Worm (Caenorhabditis elegans) whole organism, L2 larva: ENCODE measurements around the gene Y7A5A.9.

ENCODE experiments used
- R02D3.7 ChIP-seq: fragments of 150-350 bp; optimal IDR thresholded peaks from 2 replicates; lab custom pipeline; 2014; ENCODE audit warnings: missing biosample characterization, missing genetic modification characterization
- ama-1 ChIP-seq: fragments of 150-350 bp; optimal IDR thresholded peaks from 2 replicates; lab custom pipeline; 2018; ENCODE audit warnings: inconsistent platforms
- nhr-23 ChIP-seq: fragments of 150-350 bp; optimal IDR thresholded peaks from 2 replicates; lab custom pipeline; 2014; ENCODE audit warnings: missing biosample characterization, missing genetic modification reagents, missing genetic modification characterization
- nhr-237 ChIP-seq: fragments of 150-350 bp; optimal IDR thresholded peaks from 2 replicates; lab custom pipeline; 2014; ENCODE audit warnings: missing biosample characterization, missing genetic modification characterization
- unc-55 ChIP-seq: fragments of 150-350 bp; sonication (generic microtip); optimal IDR thresholded peaks from 3 replicates; lab custom pipeline; 2014; ENCODE audit warnings: missing biosample characterization, missing genetic modification reagents, missing genetic modification characterization
- ztf-1 ChIP-seq: fragments of 200-800 bp; sonication (Bioruptor generic); conservative IDR thresholded peaks from 2 replicates; pipeline ENCODE4 v1.3.6; 2022; ENCODE audit warnings: missing genetic modification characterization, missing compliant biosample characterization

DNA sequence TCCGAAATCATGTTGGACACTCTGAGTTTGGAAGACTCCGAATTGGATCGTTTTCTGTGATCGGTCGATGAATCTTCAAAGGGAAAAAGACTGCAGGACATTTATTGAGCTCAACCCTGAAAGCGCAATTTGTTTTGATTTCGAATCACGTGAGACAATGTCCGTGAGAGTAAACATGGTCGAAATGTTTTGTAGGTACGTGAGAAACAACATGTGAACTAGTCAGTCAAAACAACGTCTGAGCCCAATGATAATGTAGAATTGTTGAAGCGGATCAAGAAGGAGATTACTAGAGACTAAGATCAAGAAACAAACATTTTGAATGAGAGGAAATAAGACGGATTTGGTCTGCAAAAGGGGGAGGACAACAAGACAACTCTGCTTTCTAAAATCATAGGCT, 22.9 kb upstream of the Y7A5A.9 start, which contains the start of gene Y7A5A.7:
- TF ChIP-seq nhr-237 (tag; lab: Kevin White, UChicago), result no peak
- TF ChIP-seq ama-1 (lab: Kevin White, UChicago), result no peak
- TF ChIP-seq unc-55 (GFP tag; lab: Kevin White, UChicago), result no peak
- no peak for TF ChIP-seq ztf-1 (GFP tag; lab: Robert Waterston, UW)
- no peak for TF ChIP-seq R02D3.7 (tag; lab: Kevin White, UChicago)
- TF ChIP-seq nhr-23 (tag; lab: Kevin White, UChicago), result no peak
